Fruit fly (Drosophila melanogaster) whole organism, embryonic: ENCODE measurements around the gene Frq2.

Source experiments
- Adf1 ChIP-seq: fragments of 200-800 bp; sonication (Bioruptor generic); IDR thresholded peaks from 2 replicates; pipeline ENCODE4 v1.3.6; 2022; ENCODE audit warnings: missing biosample characterization, missing genetic modification characterization
- CG10462 ChIP-seq: fragments of 200-800 bp; sonication (Bioruptor generic); optimal IDR thresholded peaks from 2 replicates; lab custom pipeline; 2016; ENCODE audit warnings: missing biosample characterization, missing genetic modification characterization
- CG10565 ChIP-seq: fragments of 200-800 bp; sonication (Bioruptor generic); optimal IDR thresholded peaks from 3 replicates; lab custom pipeline; 2016; ENCODE audit warnings: missing biosample characterization, mild to moderate bottlenecking, missing genetic modification characterization
- CG10979 ChIP-seq: fragments of 200-800 bp; sonication (Bioruptor generic); optimal IDR thresholded peaks from 2 replicates; lab custom pipeline; 2018; ENCODE audit warnings: missing biosample characterization, mild to moderate bottlenecking, missing genetic modification characterization, moderate library complexity
- CG11560 ChIP-seq: fragments of 200-800 bp; sonication (Bioruptor generic); IDR thresholded peaks from 3 replicates; pipeline ENCODE4 v1.3.6; 2022; ENCODE audit warnings: missing biosample characterization, missing genetic modification characterization
- CG12659 ChIP-seq: fragments of 200-800 bp; sonication (Bioruptor generic); optimal IDR thresholded peaks from 3 replicates; lab custom pipeline; 2017; ENCODE audit warnings: mild to moderate bottlenecking, missing biosample characterization, missing genetic modification reagents, missing genetic modification characterization
- CG13424 ChIP-seq: fragments of 200-800 bp; sonication (Bioruptor generic); optimal IDR thresholded peaks from 2 replicates; lab custom pipeline; 2019; ENCODE audit warnings: missing biosample characterization, mild to moderate bottlenecking, missing genetic modification characterization, moderate library complexity
- CG13624 ChIP-seq: fragments of 200-800 bp; sonication (Bioruptor generic); optimal IDR thresholded peaks from 2 replicates; lab custom pipeline; 2016; ENCODE audit warnings: missing biosample characterization, missing genetic modification characterization
- CG16815 ChIP-seq: fragments of 200-800 bp; sonication (Bioruptor generic); optimal IDR thresholded peaks from 3 replicates; lab custom pipeline; 2017; ENCODE audit warnings: missing biosample characterization, mild to moderate bottlenecking, missing genetic modification characterization
- CG18619 ChIP-seq: fragments of 200-800 bp; sonication (Bioruptor generic); optimal IDR thresholded peaks from 3 replicates; lab custom pipeline; 2017; ENCODE audit warnings: missing biosample characterization, mild to moderate bottlenecking, missing genetic modification characterization
- CG2712 ChIP-seq: fragments of 200-800 bp; optimal IDR thresholded peaks from 3 replicates; lab custom pipeline; 2019; ENCODE audit warnings: missing biosample characterization, mild to moderate bottlenecking, missing genetic modification characterization, moderate library complexity
- CG33213 ChIP-seq: fragments of 200-800 bp; sonication (Bioruptor generic); optimal IDR thresholded peaks from 3 replicates; lab custom pipeline; 2016; ENCODE audit warnings: missing biosample characterization, missing genetic modification characterization
- CG34376 ChIP-seq: fragments of 200-800 bp; sonication (Bioruptor generic); optimal IDR thresholded peaks from 2 replicates; lab custom pipeline; 2018; ENCODE audit warnings: missing biosample characterization, mild to moderate bottlenecking, missing genetic modification characterization
- CG4424 ChIP-seq: fragments of 200-800 bp; sonication (Bioruptor generic); optimal IDR thresholded peaks from 3 replicates; lab custom pipeline; 2016; ENCODE audit warnings: missing biosample characterization, missing genetic modification characterization
- CG6683 ChIP-seq: fragments of 200-800 bp; sonication (Bioruptor generic); optimal IDR thresholded peaks from 2 replicates; lab custom pipeline; 2017; ENCODE audit warnings: missing biosample characterization, mild to moderate bottlenecking, missing genetic modification characterization, missing genetic modification reagents
- CG7963 ChIP-seq: fragments of 200-800 bp; sonication (Bioruptor generic); IDR thresholded peaks from 3 replicates; pipeline ENCODE4 v1.3.6; 2022; ENCODE audit warnings: missing biosample characterization, missing genetic modification characterization; ENCODE audit not compliant: partially characterized antibody
- CG8359 ChIP-seq: fragments of 200-800 bp; sonication (Bioruptor generic); optimal IDR thresholded peaks from 2 replicates; lab custom pipeline; 2017; ENCODE audit warnings: missing biosample characterization, mild to moderate bottlenecking, missing genetic modification characterization, borderline replicate concordance
- CG9797 ChIP-seq: fragments of 200-800 bp; sonication (Bioruptor generic); optimal IDR thresholded peaks from 3 replicates; lab custom pipeline; 2018; ENCODE audit warnings: missing biosample characterization, mild to moderate bottlenecking, missing genetic modification characterization
- CTCF ChIP-seq: fragments of 200-800 bp; sonication (Bioruptor generic); optimal IDR thresholded peaks from 2 replicates; lab custom pipeline; 2017; ENCODE audit warnings: missing biosample characterization, mild to moderate bottlenecking, missing genetic modification characterization, moderate library complexity
- Camta ChIP-seq: fragments of 200-800 bp; sonication (Bioruptor generic); optimal IDR thresholded peaks from 2 replicates; lab custom pipeline; 2016; ENCODE audit warnings: missing biosample characterization, missing genetic modification characterization
- D19A ChIP-seq: fragments of 200-800 bp; optimal IDR thresholded peaks from 3 replicates; lab custom pipeline; 2019; ENCODE audit warnings: missing biosample characterization, mild to moderate bottlenecking, missing genetic modification characterization, moderate library complexity
- Dip3 ChIP-seq: fragments of 200-800 bp; sonication (Bioruptor generic); optimal IDR thresholded peaks from 3 replicates; lab custom pipeline; 2016; ENCODE audit warnings: missing biosample characterization, missing genetic modification characterization
- Drgx ChIP-seq: fragments of 200-800 bp; sonication (Bioruptor generic); IDR thresholded peaks from 2 replicates; pipeline ENCODE4 v1.3.6; 2022; ENCODE audit warnings: missing biosample characterization, missing genetic modification characterization
- Fer3 ChIP-seq: fragments of 200-800 bp; sonication (Bioruptor generic); optimal IDR thresholded peaks from 2 replicates; lab custom pipeline; 2018; ENCODE audit warnings: missing biosample characterization, mild to moderate bottlenecking, missing genetic modification characterization, moderate library complexity
- Hand ChIP-seq: fragments of 200-800 bp; sonication (Bioruptor generic); optimal IDR thresholded peaks from 2 replicates; lab custom pipeline; 2017; ENCODE audit warnings: mild to moderate bottlenecking, missing biosample characterization, missing genetic modification reagents, missing genetic modification characterization
- Hmr ChIP-seq: fragments of 200-800 bp; sonication (Bioruptor generic); optimal IDR thresholded peaks from 3 replicates; lab custom pipeline; 2017; ENCODE audit warnings: mild to moderate bottlenecking, missing biosample characterization, missing genetic modification reagents, missing genetic modification characterization
- Jarid2 ChIP-seq: fragments of 200-800 bp; sonication (Bioruptor generic); optimal IDR thresholded peaks from 3 replicates; lab custom pipeline; 2017; ENCODE audit warnings: mild to moderate bottlenecking, missing biosample characterization, missing genetic modification reagents, missing genetic modification characterization
- Kr ChIP-seq: fragments of 200-800 bp; sonication (Bioruptor generic); optimal IDR thresholded peaks from 2 replicates; lab custom pipeline; 2017; ENCODE audit warnings: missing biosample characterization, mild to moderate bottlenecking, missing genetic modification characterization
- Max ChIP-seq: fragments of 200-800 bp; sonication (Bioruptor generic); optimal IDR thresholded peaks from 2 replicates; lab custom pipeline; 2016; ENCODE audit warnings: missing biosample characterization, mild to moderate bottlenecking, missing genetic modification characterization
- Scr ChIP-seq: fragments of 200-800 bp; sonication (Bioruptor generic); IDR thresholded peaks from 2 replicates; pipeline ENCODE4 v1.3.6; 2022; ENCODE audit warnings: missing biosample characterization, missing genetic modification characterization; ENCODE audit not compliant: partially characterized antibody
- Spps ChIP-seq: fragments of 200-800 bp; sonication (Bioruptor generic); optimal IDR thresholded peaks from 2 replicates; lab custom pipeline; 2018; ENCODE audit warnings: missing biosample characterization, mild to moderate bottlenecking, missing genetic modification characterization
- Taf1 ChIP-seq: fragments of 200-800 bp; sonication (Bioruptor generic); IDR thresholded peaks from 2 replicates; pipeline ENCODE4 v1.3.6; 2022; ENCODE audit warnings: missing biosample characterization, missing genetic modification characterization
- ab ChIP-seq: fragments of 200-800 bp; sonication (Bioruptor generic); optimal IDR thresholded peaks from 2 replicates; lab custom pipeline; 2016; ENCODE audit warnings: missing biosample characterization, missing genetic modification characterization
- abd-A ChIP-seq: fragments of 200-800 bp; sonication (Bioruptor generic); optimal IDR thresholded peaks from 3 replicates; lab custom pipeline; 2019; ENCODE audit warnings: missing biosample characterization, mild to moderate bottlenecking, missing genetic modification characterization, moderate library complexity
- ase ChIP-seq: fragments of 200-800 bp; sonication (Bioruptor generic); IDR thresholded peaks from 3 replicates; pipeline ENCODE4 v1.3.6; 2022; ENCODE audit warnings: missing biosample characterization, missing genetic modification characterization
- caup ChIP-seq: fragments of 200-800 bp; sonication (Bioruptor generic); optimal IDR thresholded peaks from 3 replicates; lab custom pipeline; 2017; ENCODE audit warnings: missing biosample characterization, mild to moderate bottlenecking, missing genetic modification characterization, moderate library complexity; ENCODE audit not compliant: severe bottlenecking
- dati ChIP-seq: fragments of 200-800 bp; sonication (Bioruptor generic); IDR thresholded peaks from 2 replicates; pipeline ENCODE4 v1.3.6; 2022; ENCODE audit warnings: missing biosample characterization, missing genetic modification characterization
- disco-r ChIP-seq: fragments of 200-800 bp; sonication (Bioruptor generic); optimal IDR thresholded peaks from 2 replicates; lab custom pipeline; 2016; ENCODE audit warnings: missing biosample characterization, missing genetic modification characterization
- dm ChIP-seq: fragments of 200-800 bp; sonication (Bioruptor generic); optimal IDR thresholded peaks from 3 replicates; lab custom pipeline; 2016; ENCODE audit warnings: missing biosample characterization, missing genetic modification characterization
- fd102C ChIP-seq: fragments of 200-800 bp; sonication (Bioruptor generic); optimal IDR thresholded peaks from 2 replicates; lab custom pipeline; 2018; ENCODE audit warnings: missing biosample characterization, mild to moderate bottlenecking, missing genetic modification characterization, moderate library complexity
- fd64A ChIP-seq: fragments of 200-800 bp; sonication (Bioruptor generic); optimal IDR thresholded peaks from 3 replicates; lab custom pipeline; 2018; ENCODE audit warnings: missing biosample characterization, mild to moderate bottlenecking, missing genetic modification characterization
- hbn ChIP-seq: fragments of 200-800 bp; sonication (Bioruptor generic); IDR thresholded peaks from 2 replicates; pipeline ENCODE4 v1.3.6; 2022; ENCODE audit warnings: missing biosample characterization, missing genetic modification characterization; ENCODE audit not compliant: partially characterized antibody
- her ChIP-seq: fragments of 200-800 bp; sonication (Bioruptor generic); optimal IDR thresholded peaks from 2 replicates; lab custom pipeline; 2016; ENCODE audit warnings: missing biosample characterization, missing genetic modification characterization
- ind ChIP-seq: fragments of 200-800 bp; sonication (Bioruptor generic); optimal IDR thresholded peaks from 3 replicates; lab custom pipeline; 2016; ENCODE audit warnings: missing biosample characterization, missing genetic modification characterization
- onecut ChIP-seq: fragments of 200-800 bp; sonication (Bioruptor generic); IDR thresholded peaks from 2 replicates; pipeline ENCODE4 v1.3.6; 2022; ENCODE audit warnings: missing biosample characterization, missing genetic modification characterization
- shn ChIP-seq: fragments of 200-800 bp; sonication (Bioruptor generic); optimal IDR thresholded peaks from 3 replicates; lab custom pipeline; 2016; ENCODE audit warnings: missing biosample characterization, missing genetic modification characterization
- slp2 ChIP-seq: fragments of 200-800 bp; sonication (Bioruptor generic); optimal IDR thresholded peaks from 2 replicates; lab custom pipeline; 2016; ENCODE audit warnings: missing biosample characterization, missing genetic modification characterization
- tx ChIP-seq: fragments of 200-800 bp; sonication (Bioruptor generic); optimal IDR thresholded peaks from 2 replicates; lab custom pipeline; 2016; ENCODE audit warnings: missing biosample characterization, missing genetic modification characterization
- vfl ChIP-seq: fragments of 200-800 bp; sonication (Bioruptor generic); optimal IDR thresholded peaks from 2 replicates; lab custom pipeline; 2016; ENCODE audit warnings: missing biosample characterization, missing genetic modification characterization
- yki ChIP-seq: fragments of >200 bp; optimal IDR thresholded peaks from 3 replicates; lab custom pipeline; 2018
- zfh1 ChIP-seq: fragments of 200-800 bp; sonication (Bioruptor generic); IDR thresholded peaks from 3 replicates; pipeline ENCODE4 v1.3.6; 2022; ENCODE audit warnings: missing biosample characterization, missing genetic modification characterization
- zfh2 ChIP-seq: fragments of 200-800 bp; sonication (Bioruptor generic); optimal IDR thresholded peaks from 2 replicates; lab custom pipeline; 2016; ENCODE audit warnings: missing biosample characterization, missing genetic modification characterization

The Frq2 gene

DNA sequence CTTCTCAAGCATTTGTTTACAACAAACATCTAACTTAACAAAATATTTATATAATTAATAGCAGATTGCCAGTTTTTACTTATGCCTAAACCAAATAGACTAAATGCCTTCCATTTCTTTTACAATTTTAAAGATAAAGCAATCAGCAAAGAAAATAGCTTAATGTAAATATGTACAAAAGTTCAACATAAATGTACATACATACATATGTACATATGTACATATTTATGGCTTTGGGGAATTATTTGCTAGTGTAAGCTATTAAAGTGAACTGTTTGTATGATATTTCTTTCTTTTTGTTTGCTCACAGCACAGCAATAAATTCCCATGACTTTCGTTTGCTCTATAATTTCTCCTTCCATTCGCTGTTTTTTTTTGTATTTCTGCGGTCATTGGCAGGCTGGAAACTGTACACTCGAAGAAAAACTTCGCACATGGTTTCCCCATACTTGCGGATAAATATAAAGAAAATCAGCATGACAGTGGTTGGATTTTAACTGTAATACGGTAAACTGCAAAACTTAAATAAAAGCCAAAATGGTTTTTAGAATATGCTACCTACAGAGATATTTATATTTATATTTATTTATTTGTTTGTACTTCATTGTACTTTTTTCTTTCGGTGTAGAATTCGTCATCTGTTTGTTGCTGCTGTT, 36.4 kb upstream of the Frq2 start (continued):
- TF ChIP-seq her (no peak), dm (GFP tag; lab: Kevin White, UChicago) (no peak), Hand (no peak), CG13624 (GFP tag; lab: Kevin White, UChicago) (no peak), Spps (tag; lab: Kevin White, UChicago) (no peak), hbn (GFP tag; lab: Robert Waterston, UW) (no peak), CG6683 (no peak), yki (no peak), CG10979 (tag; lab: Kevin White, UChicago) (no peak), CG33213 (GFP tag; lab: Kevin White, UChicago) (no peak), Fer3 (tag; lab: Kevin White, UChicago) (no peak), vfl (GFP tag; lab: Kevin White, UChicago) (no peak), Jarid2 (no peak), CG16815 (GFP tag; lab: Kevin White, UChicago) (no peak), fd64A (GFP tag; lab: Kevin White, UChicago) (no peak), caup (GFP tag; lab: Kevin White, UChicago) (no peak), Camta (GFP tag; lab: Kevin White, UChicago) (no peak), CG9797 (GFP tag; lab: Kevin White, UChicago) (no peak), Drgx (GFP tag; lab: Robert Waterston, UW) (no peak), Dip3 (GFP tag; lab: Kevin White, UChicago) (no peak), tx (GFP tag; lab: Kevin White, UChicago) (no peak), CG34376 (no peak), CG10462 (no peak), Adf1 (GFP tag; lab: Robert Waterston, UW) (no peak), ab (GFP tag; lab: Kevin White, UChicago) (no peak), dati (GFP tag; lab: Robert Waterston, UW) (no peak), onecut (GFP tag; lab: Robert Waterston, UW) (no peak), Taf1 (GFP tag; lab: Robert Waterston, UW) (no peak), CG11560 (tag; lab: Robert Waterston, UW) (no peak), CG8359 (GFP tag; lab: Kevin White, UChicago) (no peak), CTCF (GFP tag; lab: Kevin White, UChicago) (no peak), fd102C (GFP tag; lab: Kevin White, UChicago) (no peak), CG13424 (tag; lab: Kevin White, UChicago) (peak; percentile 33), slp2 (GFP tag; lab: Kevin White, UChicago) (no peak), abd-A (tag; lab: Kevin White, UChicago) (no peak), ase (GFP tag; lab: Robert Waterston, UW) (no peak), CG7963 (GFP tag; lab: Robert Waterston, UW) (no peak), CG2712 (peak; percentile 6), CG4424 (GFP tag; lab: Kevin White, UChicago) (peak; percentile 12), ind (GFP tag; lab: Kevin White, UChicago) (peak; percentile 0), D19A (tag; lab: Kevin White, UChicago) (no peak), shn (GFP tag; lab: Kevin White, UChicago) (no peak), disco-r (GFP tag; lab: Kevin White, UChicago) (no peak), Max (no peak), Scr (GFP tag; lab: Robert Waterston, UW) (no peak), CG12659 (GFP tag; lab: Kevin White, UChicago) (no peak), zfh1 (GFP tag; lab: Robert Waterston, UW) (no peak), CG18619 (GFP tag; lab: Kevin White, UChicago) (peak; percentile 35), zfh2 (no peak), CG10565 (no peak), Kr (GFP tag; lab: Kevin White, UChicago) (no peak), Hmr (no peak)
